Worm (Caenorhabditis elegans) whole organism, L2 larva: ENCODE measurements around the gene ubh-1.

ENCODE experiments used
- ZK546.5 ChIP-seq: sonication (generic microtip); optimal IDR thresholded peaks from 2 replicates; lab custom pipeline; 2017; ENCODE audit warnings: missing biosample characterization, missing genetic modification characterization
- ama-1 ChIP-seq: fragments of 150-350 bp; optimal IDR thresholded peaks from 2 replicates; lab custom pipeline; 2018; ENCODE audit warnings: inconsistent platforms
- blmp-1 ChIP-seq: sonication (generic microtip); optimal IDR thresholded peaks from 2 replicates; lab custom pipeline; 2017; ENCODE audit warnings: missing genetic modification characterization, mild to moderate bottlenecking, missing compliant biosample characterization, antibody characterized with exemption, moderate library complexity; ENCODE audit not compliant: insufficient read depth
- egl-27 ChIP-seq: sonication (generic microtip); optimal IDR thresholded peaks from 3 replicates; lab custom pipeline; 2017; ENCODE audit warnings: missing biosample characterization, missing genetic modification reagents, missing genetic modification characterization
- lin-39 ChIP-seq: fragments of 150-350 bp; optimal IDR thresholded peaks from 2 replicates; lab custom pipeline; 2014; ENCODE audit warnings: missing biosample characterization, missing genetic modification reagents, missing genetic modification characterization
- mab-5 ChIP-seq: fragments of 150-350 bp; optimal IDR thresholded peaks from 2 replicates; lab custom pipeline; 2014; ENCODE audit warnings: missing biosample characterization, missing genetic modification characterization
- unc-39 ChIP-seq: fragments of 150-350 bp; optimal IDR thresholded peaks from 2 replicates; lab custom pipeline; 2014; ENCODE audit warnings: missing biosample characterization, missing genetic modification characterization

DNA sequence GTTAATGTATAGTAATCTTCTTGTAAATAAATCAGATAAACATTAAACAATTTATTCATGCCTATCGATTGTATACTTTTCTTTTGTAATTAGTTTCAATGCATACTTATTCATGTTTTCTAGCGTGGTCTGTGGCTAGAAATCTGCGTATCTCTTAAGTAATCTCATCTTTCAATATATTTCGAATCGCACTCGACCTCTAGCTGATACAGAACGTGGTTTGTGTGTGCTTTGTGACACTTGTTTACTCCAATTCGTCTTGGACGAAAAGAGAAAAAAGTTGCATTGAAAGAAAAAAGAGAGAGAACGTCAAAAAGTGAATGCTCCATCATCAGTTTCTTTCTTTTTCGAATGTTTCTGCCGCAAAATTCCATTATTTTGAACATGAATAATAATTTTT, 12.8 kb downstream of the ubh-1 start:
- TF ChIP-seq ama-1 (no peak), unc-39 (tag; lab: Kevin White, UChicago) (no peak), mab-5 (tag; lab: Kevin White, UChicago) (no peak), ZK546.5 (no peak), lin-39 (no peak), egl-27 (tag; lab: Kevin White, UChicago) (no peak), blmp-1 (no peak)
